Worm (Caenorhabditis elegans): ENCODE data around the gene srd-32.

srd-32 gene

ce11 chrV:4823323-4823682 is 42.2 kb upstream of the srd-32 start, which contains the start of gene adss-1:
TSS of gene adss-1 (minus strand) at chrV:4823423.
- no peak for TF ChIP-seq aly-2 (tag; optimal IDR thresholded peaks at IDR 0.05)
- TF ChIP-seq D1046.2 (GFP tag; IDR thresholded peaks at IDR 0.05), result no peak
- TF ChIP-seq tra-1 (GFP tag; IDR thresholded peaks at IDR 0.05), result no peak

- TF ChIP-seq nhr-111 (GFP tag; optimal IDR thresholded peaks at IDR 0.05), result peak; percentile 36
- TF ChIP-seq spr-1 (tag; optimal IDR thresholded peaks at IDR 0.05), result peak; percentile 34
- TF ChIP-seq nhr-10 (tag; optimal IDR thresholded peaks at IDR 0.05), result no peak
- TF ChIP-seq ama-1 (optimal IDR thresholded peaks at IDR 0.05), result peak; percentile 54
- TF ChIP-seq hlh-30 (tag; optimal IDR thresholded peaks at IDR 0.05; ENCODE audit: insufficient read depth), result peak; percentile 34
- no peak for TF ChIP-seq D1046.2 (GFP tag; IDR thresholded peaks at IDR 0.05)
- TF ChIP-seq nhr-28 (tag; optimal IDR thresholded peaks at IDR 0.05), result peak; percentile 4
- TF ChIP-seq lin-29 (GFP tag; IDR thresholded peaks at IDR 0.05), result no peak
- TF ChIP-seq daf-19 (GFP tag; conservative IDR thresholded peaks at IDR 0.05), result peak; percentile 30; the same call in 1 of the 2 replicates
- TF ChIP-seq lin-38 (GFP tag; IDR thresholded peaks at IDR 0.05), result peak; percentile 55
- TF ChIP-seq aha-1 (tag), result peak; percentile 4
- no peak for TF ChIP-seq zag-1 (tag; optimal IDR thresholded peaks at IDR 0.05)
- no peak for TF ChIP-seq unc-39 (tag; optimal IDR thresholded peaks at IDR 0.05)
- no peak for TF ChIP-seq ceh-62 (tag; optimal IDR thresholded peaks at IDR 0.05)
- no peak for TF ChIP-seq nhr-6 (tag; optimal IDR thresholded peaks at IDR 0.05)
- TF ChIP-seq R02D3.7 (tag; optimal IDR thresholded peaks at IDR 0.05), result no peak
- peak; percentile 67; the same call in 1 of the 2 replicates for TF ChIP-seq mdt-29 (GFP tag; IDR thresholded peaks at IDR 0.05)
- TF ChIP-seq mxl-2 (GFP tag; conservative IDR thresholded peaks at IDR 0.05), result no peak
- TF ChIP-seq hlh-11 (tag; optimal IDR thresholded peaks at IDR 0.05), result peak; percentile 15
- no peak for TF ChIP-seq unc-62 (GFP tag; optimal IDR thresholded peaks at IDR 0.05 in 1 of 2)
- no peak for TF ChIP-seq unc-62 (tag; optimal IDR thresholded peaks at IDR 0.05)
- TF ChIP-seq lir-3 (tag; optimal IDR thresholded peaks at IDR 0.05), result peak; percentile 10
- TF ChIP-seq pha-4 (GFP tag; IDR thresholded peaks at IDR 0.05), result peak; percentile 51; the same call in 1 of the 2 replicates
- peak; percentile 8 for TF ChIP-seq pha-4 (tag; optimal IDR thresholded peaks at IDR 0.05)
- no peak for TF ChIP-seq ceh-44 (GFP tag; IDR thresholded peaks at IDR 0.05)
- TF ChIP-seq hif-1 (tag; optimal IDR thresholded peaks at IDR 0.05), result peak in 1 of 2 experiments; percentile 67
- TF ChIP-seq nhr-102 (tag; optimal IDR thresholded peaks at IDR 0.05), result peak; percentile 69
- TF ChIP-seq snpc-4 (tag; optimal IDR thresholded peaks at IDR 0.05), result no peak
- peak; percentile 80 for TF ChIP-seq mep-1 (tag; optimal IDR thresholded peaks at IDR 0.05)
- TF ChIP-seq spr-3 (GFP tag; optimal IDR thresholded peaks at IDR 0.05), result peak; percentile 24
- no peak for TF ChIP-seq cey-2 (tag; optimal IDR thresholded peaks at IDR 0.05; ENCODE audit: borderline replicate concordance, insufficient read depth)
- no peak for TF ChIP-seq nhr-77 (tag; optimal IDR thresholded peaks at IDR 0.05)
- TF ChIP-seq lin-39 (tag; optimal IDR thresholded peaks at IDR 0.05), result no peak
- no peak for TF ChIP-seq php-3 (GFP tag; IDR thresholded peaks at IDR 0.05)
- TF ChIP-seq daf-16 (GFP tag; optimal IDR thresholded peaks at IDR 0.05), result peak; percentile 4 to 16
- TF ChIP-seq daf-16 (tag; optimal IDR thresholded peaks at IDR 0.05), result peak; percentile 50
- no peak for TF ChIP-seq vab-7 (GFP tag; IDR thresholded peaks at IDR 0.05)
- TF ChIP-seq dpl-1 (GFP tag; optimal IDR thresholded peaks at IDR 0.05), result peak; percentile 3
- no peak for TF ChIP-seq jun-1 (tag; optimal IDR thresholded peaks at IDR 0.05)
- peak; percentile 30; the same call in 1 of the 2 replicates for TF ChIP-seq lin-1 (GFP tag; IDR thresholded peaks at IDR 0.05)
- peak; percentile 35 for TF ChIP-seq F10B5.3 (tag; optimal IDR thresholded peaks at IDR 0.05)
- no peak for TF ChIP-seq nhr-237 (tag; optimal IDR thresholded peaks at IDR 0.05)
- TF ChIP-seq Y75B8A.6 (GFP tag; IDR thresholded peaks at IDR 0.05), result 0 out of 2 replicates have a peak, but pooled peaks have one; percentile 50
- no peak for TF ChIP-seq set-16 (GFP tag; IDR thresholded peaks at IDR 0.05)
- TF ChIP-seq F49E8.2 (tag; optimal IDR thresholded peaks at IDR 0.05; ENCODE audit: borderline replicate concordance), result peak; percentile 23
- peak; percentile 47; the same call in 1 of the 2 replicates for TF ChIP-seq nhr-42 (GFP tag; IDR thresholded peaks at IDR 0.05)
- TF ChIP-seq ceh-28 (tag; optimal IDR thresholded peaks at IDR 0.05), result no peak
Observed at ce11 chrV:4823683-4824391, 41.6 kb upstream of the srd-32 start.
